Fruit fly (Drosophila melanogaster) whole organism, embryonic: ENCODE results near the gene loqs.

Source experiments
- CG11085 ChIP-seq: fragments of 200-800 bp; sonication (Bioruptor generic); IDR thresholded peaks from 2 replicates; pipeline ENCODE4 v1.3.6; 2022; ENCODE audit warnings: missing biosample characterization, missing genetic modification characterization
- CG12219 ChIP-seq: fragments of 200-800 bp; sonication (Bioruptor generic); optimal IDR thresholded peaks from 3 replicates; lab custom pipeline; 2018; ENCODE audit warnings: missing biosample characterization, mild to moderate bottlenecking, missing genetic modification characterization
- CG13775 ChIP-seq: fragments of 200-800 bp; sonication (Bioruptor generic); optimal IDR thresholded peaks from 3 replicates; lab custom pipeline; 2017; ENCODE audit warnings: missing biosample characterization, mild to moderate bottlenecking, missing genetic modification characterization
- CG14050 ChIP-seq: fragments of 200-800 bp; sonication (Bioruptor generic); IDR thresholded peaks from 3 replicates; pipeline ENCODE4 v1.3.6; 2022; ENCODE audit warnings: missing biosample characterization, missing genetic modification characterization
- CG14860 ChIP-seq: fragments of 200-800 bp; sonication (Bioruptor generic); IDR thresholded peaks from 3 replicates; pipeline ENCODE4 v1.3.6; 2022; ENCODE audit warnings: missing biosample characterization, missing genetic modification characterization; ENCODE audit not compliant: partially characterized antibody
- CG15601 ChIP-seq: fragments of 200-800 bp; sonication (Bioruptor generic); optimal IDR thresholded peaks from 3 replicates; lab custom pipeline; 2019; ENCODE audit warnings: missing biosample characterization, mild to moderate bottlenecking, missing genetic modification characterization, moderate library complexity
- CG16863 ChIP-seq: fragments of 200-800 bp; sonication (Bioruptor generic); optimal IDR thresholded peaks from 3 replicates; lab custom pipeline; 2016; ENCODE audit warnings: missing biosample characterization, missing genetic modification characterization
- CG17829 ChIP-seq: fragments of 200-800 bp; optimal IDR thresholded peaks from 2 replicates; lab custom pipeline; 2019; ENCODE audit warnings: missing biosample characterization, mild to moderate bottlenecking, missing genetic modification characterization, moderate library complexity
- CG2875 ChIP-seq: fragments of 200-800 bp; sonication (Bioruptor generic); optimal IDR thresholded peaks from 2 replicates; lab custom pipeline; 2017; ENCODE audit warnings: missing biosample characterization, mild to moderate bottlenecking, missing genetic modification characterization, missing genetic modification reagents
- CG2889 ChIP-seq: fragments of 200-800 bp; sonication (Bioruptor generic); IDR thresholded peaks from 3 replicates; pipeline ENCODE4 v1.3.6; 2022; ENCODE audit warnings: missing biosample characterization, missing genetic modification characterization
- CG34422 ChIP-seq: fragments of 200-800 bp; sonication (Bioruptor generic); IDR thresholded peaks from 3 replicates; pipeline ENCODE4 v1.3.6; 2022; ENCODE audit warnings: missing biosample characterization, missing genetic modification characterization
- CG6654 ChIP-seq: fragments of 200-800 bp; sonication (Bioruptor generic); optimal IDR thresholded peaks from 2 replicates; lab custom pipeline; 2017; ENCODE audit warnings: missing biosample characterization, mild to moderate bottlenecking, missing genetic modification characterization
- CG6765 ChIP-seq: fragments of 200-800 bp; sonication (Bioruptor generic); optimal IDR thresholded peaks from 3 replicates; lab custom pipeline; 2017; ENCODE audit warnings: missing biosample characterization, mild to moderate bottlenecking, missing genetic modification characterization
- CG6854 ChIP-seq: fragments of 200-800 bp; sonication (Bioruptor generic); optimal IDR thresholded peaks from 3 replicates; lab custom pipeline; 2017; ENCODE audit warnings: missing biosample characterization, mild to moderate bottlenecking, missing genetic modification characterization
- CG7372 ChIP-seq: fragments of 200-800 bp; sonication (Bioruptor generic); IDR thresholded peaks from 2 replicates; pipeline ENCODE4 v1.3.6; 2022; ENCODE audit warnings: missing biosample characterization, missing genetic modification characterization
- CG7556 ChIP-seq: fragments of 200-800 bp; sonication (Bioruptor generic); optimal IDR thresholded peaks from 2 replicates; lab custom pipeline; 2017; ENCODE audit warnings: missing biosample characterization, mild to moderate bottlenecking, missing genetic modification characterization
- CG7839 ChIP-seq: fragments of 200-800 bp; sonication (Bioruptor generic); optimal IDR thresholded peaks from 3 replicates; lab custom pipeline; 2018; ENCODE audit warnings: missing biosample characterization, mild to moderate bottlenecking, missing genetic modification characterization, moderate library complexity
- CG8281 ChIP-seq: fragments of 200-800 bp; sonication (Bioruptor generic); optimal IDR thresholded peaks from 2 replicates; lab custom pipeline; 2018; ENCODE audit warnings: missing biosample characterization, mild to moderate bottlenecking, missing genetic modification characterization, moderate library complexity
- CG8290 ChIP-seq, 3 experiments: fragments of 200-800 bp; sonication (Bioruptor generic); optimal IDR thresholded peaks; 2 replicates each; lab custom pipeline; 2016 to 2019; ENCODE audit warnings: missing biosample characterization in 3 of 3, missing genetic modification characterization in 3 of 3, mild to moderate bottlenecking in 2 of 3, moderate library complexity in 1 of 3
- CHES-1-like ChIP-seq: fragments of 200-800 bp; sonication (Bioruptor generic); optimal IDR thresholded peaks from 2 replicates; lab custom pipeline; 2016; ENCODE audit warnings: missing biosample characterization, missing genetic modification characterization
- Dip2 ChIP-seq: fragments of 200-800 bp; sonication (Bioruptor generic); IDR thresholded peaks from 2 replicates; pipeline ENCODE4 v1.3.6; 2022; ENCODE audit warnings: missing biosample characterization, missing genetic modification characterization
- Dip3 ChIP-seq: fragments of 200-800 bp; sonication (Bioruptor generic); optimal IDR thresholded peaks from 3 replicates; lab custom pipeline; 2016; ENCODE audit warnings: missing biosample characterization, missing genetic modification characterization
- H15 ChIP-seq: fragments of 200-800 bp; sonication (Bioruptor generic); IDR thresholded peaks from 3 replicates; pipeline ENCODE4 v1.3.6; 2022; ENCODE audit warnings: missing biosample characterization, missing genetic modification characterization
- HLH54F ChIP-seq: fragments of 200-800 bp; sonication (Bioruptor generic); optimal IDR thresholded peaks from 3 replicates; lab custom pipeline; 2016; ENCODE audit warnings: missing biosample characterization, missing genetic modification characterization
- Hr3 ChIP-seq: fragments of 200-800 bp; sonication (Bioruptor generic); optimal IDR thresholded peaks from 3 replicates; lab custom pipeline; 2016; ENCODE audit warnings: missing biosample characterization, missing genetic modification characterization
- Hr78 ChIP-seq, 2 experiments: fragments of 200-800 bp in 1 of 2; fragments of >200 bp in 1 of 2; sonication (Bioruptor generic) in 1 of 2; optimal IDR thresholded peaks; 2 replicates each; lab custom pipeline; 2017 to 2019; ENCODE audit warnings: missing biosample characterization in 2 of 2, missing genetic modification characterization in 2 of 2, mild to moderate bottlenecking in 1 of 2, moderate library complexity in 1 of 2
- Lpt ChIP-seq: fragments of >200 bp; optimal IDR thresholded peaks from 2 replicates; lab custom pipeline; 2018; ENCODE audit warnings: missing biosample characterization, missing genetic modification characterization
- Meics ChIP-seq: fragments of 200-800 bp; sonication (Bioruptor generic); optimal IDR thresholded peaks from 2 replicates; lab custom pipeline; 2017; ENCODE audit warnings: missing biosample characterization, mild to moderate bottlenecking, missing genetic modification characterization
- Nf-YB ChIP-seq: fragments of 200-800 bp; sonication (Bioruptor generic); optimal IDR thresholded peaks from 3 replicates; lab custom pipeline; 2019; ENCODE audit warnings: missing biosample characterization, mild to moderate bottlenecking, missing genetic modification characterization, moderate library complexity
- Rx ChIP-seq: fragments of 200-800 bp; sonication (Bioruptor generic); IDR thresholded peaks from 2 replicates; pipeline ENCODE4 v1.3.6; 2022; ENCODE audit warnings: missing biosample characterization, missing genetic modification characterization
- aop ChIP-seq: fragments of 200-800 bp; sonication (Bioruptor generic); IDR thresholded peaks from 2 replicates; pipeline ENCODE4 v1.3.6; 2022; ENCODE audit warnings: missing biosample characterization, missing genetic modification characterization
- ap ChIP-seq: fragments of 200-800 bp; sonication (Bioruptor generic); IDR thresholded peaks from 2 replicates; pipeline ENCODE4 v1.3.6; 2022; ENCODE audit warnings: missing biosample characterization, missing genetic modification characterization
- bowl ChIP-seq: fragments of 200-800 bp; sonication (Bioruptor generic); IDR thresholded peaks from 2 replicates; pipeline ENCODE4 v1.3.6; 2022; ENCODE audit warnings: missing biosample characterization, missing genetic modification characterization
- cas ChIP-seq: fragments of 200-800 bp; sonication (Bioruptor generic); IDR thresholded peaks from 2 replicates; pipeline ENCODE4 v1.3.6; 2022; ENCODE audit warnings: missing biosample characterization, missing genetic modification characterization
- cg ChIP-seq: fragments of 200-800 bp; sonication (Bioruptor generic); optimal IDR thresholded peaks from 3 replicates; lab custom pipeline; 2019; ENCODE audit warnings: missing biosample characterization, mild to moderate bottlenecking, missing genetic modification characterization, moderate library complexity
- da ChIP-seq: fragments of 200-800 bp; sonication (Bioruptor generic); optimal IDR thresholded peaks from 2 replicates; lab custom pipeline; 2016; ENCODE audit warnings: missing biosample characterization, missing genetic modification characterization
- danr ChIP-seq: fragments of 200-800 bp; sonication (Bioruptor generic); IDR thresholded peaks from 2 replicates; pipeline ENCODE4 v1.3.6; 2022; ENCODE audit warnings: missing biosample characterization, missing genetic modification characterization
- fd3F ChIP-seq: fragments of 200-800 bp; sonication (Bioruptor generic); optimal IDR thresholded peaks from 2 replicates; lab custom pipeline; 2018; ENCODE audit warnings: missing biosample characterization, mild to moderate bottlenecking, missing genetic modification characterization, moderate library complexity
- gce ChIP-seq: fragments of 200-800 bp; sonication (Bioruptor generic); IDR thresholded peaks from 3 replicates; pipeline ENCODE4 v1.3.6; 2022; ENCODE audit warnings: missing biosample characterization, missing genetic modification characterization
- gcm ChIP-seq: fragments of 200-800 bp; sonication (Bioruptor generic); optimal IDR thresholded peaks from 2 replicates; lab custom pipeline; 2019; ENCODE audit warnings: missing biosample characterization, mild to moderate bottlenecking, missing genetic modification characterization, moderate library complexity
- gcm2 ChIP-seq: fragments of 200-800 bp; sonication (Bioruptor generic); optimal IDR thresholded peaks from 2 replicates; lab custom pipeline; 2016; ENCODE audit warnings: missing biosample characterization, missing genetic modification characterization
- gro ChIP-seq: fragments of 200-800 bp; sonication (Bioruptor generic); optimal IDR thresholded peaks from 2 replicates; lab custom pipeline; 2016; ENCODE audit warnings: missing biosample characterization, missing genetic modification characterization
- knrl ChIP-seq: fragments of 200-800 bp; sonication (Bioruptor generic); IDR thresholded peaks from 3 replicates; pipeline ENCODE4 v1.3.6; 2022; ENCODE audit warnings: missing biosample characterization, missing genetic modification characterization; ENCODE audit not compliant: partially characterized antibody
- odd ChIP-seq: fragments of 200-800 bp; sonication (Bioruptor generic); optimal IDR thresholded peaks from 2 replicates; lab custom pipeline; 2017; ENCODE audit warnings: missing biosample characterization, mild to moderate bottlenecking, missing genetic modification characterization
- onecut ChIP-seq: fragments of 200-800 bp; sonication (Bioruptor generic); IDR thresholded peaks from 2 replicates; pipeline ENCODE4 v1.3.6; 2022; ENCODE audit warnings: missing biosample characterization, missing genetic modification characterization
- pfk ChIP-seq: fragments of 200-800 bp; sonication (Bioruptor generic); optimal IDR thresholded peaks from 2 replicates; lab custom pipeline; 2018; ENCODE audit warnings: missing biosample characterization, mild to moderate bottlenecking, missing genetic modification characterization, moderate library complexity
- rib ChIP-seq: fragments of 200-800 bp; sonication (Bioruptor generic); IDR thresholded peaks from 2 replicates; pipeline ENCODE4 v1.3.6; 2022; ENCODE audit warnings: missing biosample characterization, missing genetic modification characterization
- sens-2 ChIP-seq: fragments of 200-800 bp; sonication (Bioruptor generic); IDR thresholded peaks from 2 replicates; pipeline ENCODE4 v1.3.6; 2022; ENCODE audit warnings: missing biosample characterization, missing genetic modification characterization
- seq ChIP-seq: fragments of 200-800 bp; sonication (Bioruptor generic); IDR thresholded peaks from 2 replicates; pipeline ENCODE4 v1.3.6; 2022; ENCODE audit warnings: missing biosample characterization, missing genetic modification characterization
- stc ChIP-seq: fragments of 200-800 bp; sonication (Bioruptor generic); IDR thresholded peaks from 2 replicates; pipeline ENCODE4 v1.3.6; 2022; ENCODE audit warnings: missing biosample characterization, missing genetic modification characterization

loqs gene

dm6 chr2L:13387255-13387654 is 4.8 kb downstream of the loqs start, which contains the start of the genes Ing5 and CG7099 (continued):
- peak; percentile 90 for TF ChIP-seq gce (GFP tag; lab: Robert Waterston, UW)
- peak; percentile 93 for TF ChIP-seq rib (GFP tag; lab: Robert Waterston, UW)
- no peak for TF ChIP-seq cg (GFP tag; lab: Kevin White, UChicago)
- TF ChIP-seq CG7556 (GFP tag; lab: Kevin White, UChicago): peak; percentile 92
- peak; percentile 96 for TF ChIP-seq fd3F (GFP tag; lab: Kevin White, UChicago)
- TF ChIP-seq CG13775 (GFP tag; lab: Kevin White, UChicago): peak; percentile 97
- peak; percentile 73 for TF ChIP-seq CG6854 (GFP tag; lab: Kevin White, UChicago)
- TF ChIP-seq Hr3: peak; percentile 97
- no peak for TF ChIP-seq Hr78 (GFP tag; optimal IDR thresholded peaks at IDR 0.05; lab: Kevin White, UChicago)
- TF ChIP-seq ap (GFP tag; lab: Robert Waterston, UW): peak; percentile 92
- TF ChIP-seq CG14050 (GFP tag; lab: Robert Waterston, UW): peak; percentile 93
- TF ChIP-seq CG7839 (tag; lab: Kevin White, UChicago): peak; percentile 97
- peak; percentile 90 for TF ChIP-seq danr (GFP tag; lab: Robert Waterston, UW)
- peak; percentile 85 for TF ChIP-seq CG8281 (tag; lab: Kevin White, UChicago)
- TF ChIP-seq onecut (GFP tag; lab: Robert Waterston, UW): peak; percentile 85
- TF ChIP-seq CG17829 (tag; lab: Kevin White, UChicago): peak; percentile 97
- TF ChIP-seq CHES-1-like (GFP tag; lab: Kevin White, UChicago): peak; percentile 88
- TF ChIP-seq Meics (GFP tag; lab: Kevin White, UChicago): peak; percentile 95
- peak; percentile 85 for TF ChIP-seq CG12219 (GFP tag; lab: Kevin White, UChicago)
- TF ChIP-seq CG15601: peak; percentile 94
- TF ChIP-seq seq (GFP tag; lab: Robert Waterston, UW): peak; percentile 92
- TF ChIP-seq Nf-YB: peak; percentile 83
- peak; percentile 93 for TF ChIP-seq Rx (GFP tag; lab: Robert Waterston, UW)
- peak; percentile 62; the same call in 2 of the 3 replicates for TF ChIP-seq CG14860
- peak; percentile 85 for TF ChIP-seq CG6765 (GFP tag; lab: Kevin White, UChicago)
- peak; percentile 91 for TF ChIP-seq gro (GFP tag; lab: Kevin White, UChicago)
- TF ChIP-seq stc (GFP tag; lab: Robert Waterston, UW): peak; percentile 94
- TF ChIP-seq gcm: peak; percentile 93
- TF ChIP-seq CG8290 (GFP tag; optimal IDR thresholded peaks at IDR 0.05; lab: Kevin White, UChicago): peak; percentile 96
- TF ChIP-seq CG8290 (tag; optimal IDR thresholded peaks at IDR 0.05; lab: Kevin White, UChicago): peak in 1 of 2 experiments; percentile 92
- peak; percentile 96 for TF ChIP-seq CG11085 (GFP tag; lab: Robert Waterston, UW)
- no peak for TF ChIP-seq Lpt (GFP tag; lab: Kevin White, UChicago)
- TF ChIP-seq cas: peak; percentile 96
- TF ChIP-seq Dip2 (GFP tag; lab: Robert Waterston, UW): peak; percentile 58; the same call in 1 of the 2 replicates
- TF ChIP-seq CG2875 (GFP tag; lab: Kevin White, UChicago): peak; percentile 88
- TF ChIP-seq CG16863: peak; percentile 87
- TF ChIP-seq H15 (GFP tag; lab: Robert Waterston, UW): peak; percentile 97
- TF ChIP-seq sens-2: peak; percentile 92
- peak; percentile 96 for TF ChIP-seq CG7372
- TF ChIP-seq da (GFP tag; lab: Kevin White, UChicago): peak; percentile 83
- peak; percentile 52 for TF ChIP-seq pfk
- TF ChIP-seq CG2889: peak; percentile 94
- TF ChIP-seq bowl (GFP tag; lab: Robert Waterston, UW): peak; percentile 87
- peak; percentile 80 for TF ChIP-seq CG6654 (GFP tag; lab: Kevin White, UChicago)
- peak; percentile 94 for TF ChIP-seq Dip3
- TF ChIP-seq gcm2 (GFP tag; lab: Kevin White, UChicago): peak; percentile 91
- TF ChIP-seq CG34422 (GFP tag; lab: Robert Waterston, UW): peak; percentile 98
- peak; percentile 78 for TF ChIP-seq knrl (GFP tag; lab: Robert Waterston, UW)
- TF ChIP-seq aop (GFP tag; lab: Robert Waterston, UW): peak; percentile 87
- TF ChIP-seq odd (GFP tag; lab: Kevin White, UChicago): peak; percentile 85
- TF ChIP-seq HLH54F (GFP tag; lab: Kevin White, UChicago): peak; percentile 92
